ENCODE assay signal across 2 fruit fly cellular contexts in the genomic region with DNA sequence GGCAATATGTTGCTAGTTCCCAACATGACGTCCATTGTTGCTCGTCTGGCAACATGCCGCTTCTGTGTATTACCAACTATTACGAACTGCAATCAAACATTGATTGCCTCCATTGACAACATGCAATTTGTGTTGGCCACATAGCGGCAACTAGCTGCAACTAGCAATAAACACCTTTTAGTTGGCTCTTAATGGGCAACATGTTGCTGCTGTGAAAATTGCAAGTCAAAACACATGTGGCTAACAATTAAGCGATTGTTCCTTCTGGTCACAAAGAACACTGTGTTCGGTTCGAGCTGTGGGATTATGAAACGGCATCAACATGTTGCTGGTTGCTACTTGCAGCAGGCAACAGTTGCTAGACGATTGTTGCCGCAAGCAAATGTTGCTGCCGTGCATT.
TF ChIP-seq lines count a peak whose summit lies in the region.

No protein-coding gene starts in this region.

- no peak for TF ChIP-seq CTCF in whole organism, embryonic (GFP tag; optimal IDR thresholded peaks at IDR 0.05; lab: Kevin White, UChicago)

TF ChIP-seq in whole organism, embryonic, 481 proteins besides CTCF, POLR2A, EP300 and RAD21:
- peak; percentile 66 for TF ChIP-seq Ets65A (GFP tag; lab: Kevin White, UChicago)
- no peak for TF ChIP-seq CG14667 (GFP tag; IDR thresholded peaks at IDR 0.05; lab: Robert Waterston, UW)
- TF ChIP-seq D (optimal IDR thresholded peaks at IDR 0.05; lab: Kevin White, UChicago) = peak; percentile 39
- no peak for TF ChIP-seq D (GFP tag; optimal IDR thresholded peaks at IDR 0.05; lab: Kevin White, UChicago)
- no peak for TF ChIP-seq amos (GFP tag; IDR thresholded peaks at IDR 0.05; lab: Robert Waterston, UW; ENCODE audit: partially characterized antibody)
- no peak for TF ChIP-seq Drgx (GFP tag; IDR thresholded peaks at IDR 0.05; lab: Robert Waterston, UW)
- TF ChIP-seq row (GFP tag; IDR thresholded peaks at IDR 0.05; lab: Robert Waterston, UW) = no peak
- TF ChIP-seq klu (GFP tag; IDR thresholded peaks at IDR 0.05; lab: Robert Waterston, UW) = no peak
- TF ChIP-seq yki (optimal IDR thresholded peaks at IDR 0.05; lab: Kevin White, UChicago) = no peak
- TF ChIP-seq sens (GFP tag; lab: Kevin White, UChicago) = peak; percentile 34
- no peak for TF ChIP-seq insv (GFP tag; optimal IDR thresholded peaks at IDR 0.05; lab: Kevin White, UChicago)
- TF ChIP-seq CG7839 (tag; optimal IDR thresholded peaks at IDR 0.05; lab: Kevin White, UChicago) = no peak
- TF ChIP-seq Gug (GFP tag; IDR thresholded peaks at IDR 0.05; lab: Robert Waterston, UW) = no peak
- TF ChIP-seq tna (GFP tag; IDR thresholded peaks at IDR 0.05; lab: Robert Waterston, UW; ENCODE audit: partially characterized antibody) = no peak
- TF ChIP-seq CG11504 (tag; optimal IDR thresholded peaks at IDR 0.05; lab: Kevin White, UChicago) = peak; percentile 97
- no peak for TF ChIP-seq CG17612 (GFP tag; IDR thresholded peaks at IDR 0.05; lab: Robert Waterston, UW)
- TF ChIP-seq cas (GFP tag; IDR thresholded peaks at IDR 0.05; lab: Robert Waterston, UW) = no peak
- no peak for TF ChIP-seq zen (tag; optimal IDR thresholded peaks at IDR 0.05; lab: Kevin White, UChicago)
- no peak for TF ChIP-seq Blimp-1 (GFP tag; optimal IDR thresholded peaks at IDR 0.05; lab: Kevin White, UChicago)
- TF ChIP-seq MBD-R2 (GFP tag; IDR thresholded peaks at IDR 0.05; lab: Robert Waterston, UW) = no peak
- no peak for TF ChIP-seq NfI (GFP tag; optimal IDR thresholded peaks at IDR 0.05; lab: Kevin White, UChicago)
- TF ChIP-seq CG13287 (GFP tag; IDR thresholded peaks at IDR 0.05; lab: Robert Waterston, UW; ENCODE audit: partially characterized antibody) = no peak
- TF ChIP-seq onecut (GFP tag; IDR thresholded peaks at IDR 0.05; lab: Robert Waterston, UW) = no peak
- no peak for TF ChIP-seq kni (GFP tag; optimal IDR thresholded peaks at IDR 0.05; lab: Kevin White, UChicago)
- no peak for TF ChIP-seq CG11085 (GFP tag; IDR thresholded peaks at IDR 0.05; lab: Robert Waterston, UW)
- no peak for TF ChIP-seq fd3F (GFP tag; optimal IDR thresholded peaks at IDR 0.05; lab: Kevin White, UChicago)
- TF ChIP-seq nerfin-1 (tag; optimal IDR thresholded peaks at IDR 0.05; lab: Kevin White, UChicago) = no peak
- no peak for TF ChIP-seq Hmx (GFP tag; optimal IDR thresholded peaks at IDR 0.05; lab: Kevin White, UChicago)
- no peak for TF ChIP-seq CG8359 (GFP tag; optimal IDR thresholded peaks at IDR 0.05; lab: Kevin White, UChicago; ENCODE audit: borderline replicate concordance)
- TF ChIP-seq jing (GFP tag; optimal IDR thresholded peaks at IDR 0.05; lab: Kevin White, UChicago) = no peak

TF ChIP-seq in whole organism, prepupa, 60 proteins besides CTCF, POLR2A, EP300 and RAD21:
- peak; percentile 59 for TF ChIP-seq Eip78C (GFP tag; lab: Kevin White, UChicago)
- TF ChIP-seq eg (GFP tag; IDR thresholded peaks at IDR 0.05; lab: Robert Waterston, UW) = no peak
- TF ChIP-seq CG11902 (GFP tag; optimal IDR thresholded peaks at IDR 0.05; lab: Kevin White, UChicago) = no peak
- no peak for TF ChIP-seq net (GFP tag; optimal IDR thresholded peaks at IDR 0.05; lab: Kevin White, UChicago)
- no peak for TF ChIP-seq dac (GFP tag; optimal IDR thresholded peaks at IDR 0.05; lab: Kevin White, UChicago)
- no peak for TF ChIP-seq CG32006 (GFP tag; optimal IDR thresholded peaks at IDR 0.05; lab: Kevin White, UChicago)
- no peak for TF ChIP-seq Sox14 (GFP tag; optimal IDR thresholded peaks at IDR 0.05; lab: Kevin White, UChicago)
- no peak for TF ChIP-seq ss (GFP tag; optimal IDR thresholded peaks at IDR 0.05; lab: Kevin White, UChicago)
